Worm (Caenorhabditis elegans): Measurements from ENCODE around the gene F36G9.15.

DNA sequence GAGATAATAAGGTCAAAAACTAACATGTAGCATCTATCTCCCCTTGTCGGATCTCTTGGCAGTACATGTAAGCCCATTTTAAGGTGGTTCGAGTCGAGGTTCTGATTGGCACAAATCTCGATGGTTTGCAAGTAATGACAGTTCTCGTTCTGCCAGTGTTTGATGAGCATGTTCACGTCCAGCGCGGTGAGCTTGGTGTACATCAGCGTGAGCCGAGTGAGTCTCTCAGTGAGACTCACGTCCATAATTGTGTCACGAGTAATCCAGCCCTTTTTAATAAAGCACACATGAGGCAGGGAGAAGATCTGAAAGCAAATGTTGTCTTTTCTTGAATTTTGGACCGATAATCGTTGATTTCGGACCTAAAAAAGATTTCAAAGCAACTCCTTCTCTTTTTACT is 44.8 kb upstream of the F36G9.15 start, which contains the start of gene T10C6.16:
- TF ChIP-seq ceh-16 (tag; optimal IDR thresholded peaks at IDR 0.05), result no peak
- no peak for TF ChIP-seq nhr-12 (tag; optimal IDR thresholded peaks at IDR 0.05)
